Fruit fly (Drosophila melanogaster) whole organism, adult: ENCODE measurements around the gene CG33795.

ENCODE experiments used
- CG11617 ChIP-seq: fragments of 200-800 bp; sonication (Bioruptor generic); optimal IDR thresholded peaks from 2 replicates; lab custom pipeline; 2017; ENCODE audit warnings: mild to moderate bottlenecking, missing biosample characterization, missing genetic modification reagents, missing genetic modification characterization
- CG12768 ChIP-seq: fragments of 200-800 bp; sonication (Bioruptor generic); optimal IDR thresholded peaks from 2 replicates; lab custom pipeline; 2017; ENCODE audit warnings: missing biosample characterization, missing genetic modification characterization, mild to moderate bottlenecking, moderate library complexity, missing genetic modification reagents
- CG14711 ChIP-seq: fragments of 200-800 bp; sonication (Bioruptor generic); optimal IDR thresholded peaks from 2 replicates; lab custom pipeline; 2018; ENCODE audit warnings: missing biosample characterization, mild to moderate bottlenecking, missing genetic modification characterization, moderate library complexity
- CG1620 ChIP-seq: fragments of 200-800 bp; sonication (Bioruptor generic); optimal IDR thresholded peaks from 2 replicates; lab custom pipeline; 2016; ENCODE audit warnings: missing biosample characterization, missing genetic modification characterization
- CG33017 ChIP-seq: fragments of 200-800 bp; sonication (Bioruptor generic); optimal IDR thresholded peaks from 2 replicates; lab custom pipeline; 2018; ENCODE audit warnings: missing biosample characterization, mild to moderate bottlenecking, missing genetic modification characterization, moderate library complexity
- CG5204 ChIP-seq: fragments of 200-800 bp; sonication (Bioruptor generic); optimal IDR thresholded peaks from 2 replicates; lab custom pipeline; 2016; ENCODE audit warnings: missing biosample characterization, missing genetic modification characterization
- CG7045 ChIP-seq: fragments of 200-800 bp; sonication (Bioruptor generic); optimal IDR thresholded peaks from 2 replicates; lab custom pipeline; 2017; ENCODE audit warnings: missing biosample characterization, mild to moderate bottlenecking, missing genetic modification characterization
- CG7101 ChIP-seq: fragments of 200-800 bp; sonication (Bioruptor generic); optimal IDR thresholded peaks from 2 replicates; lab custom pipeline; 2018; ENCODE audit warnings: missing biosample characterization, mild to moderate bottlenecking, missing genetic modification characterization, moderate library complexity
- Clk ChIP-seq: fragments of 200-800 bp; sonication (Bioruptor generic); optimal IDR thresholded peaks from 2 replicates; lab custom pipeline; 2017; ENCODE audit warnings: missing biosample characterization, missing genetic modification characterization
- Crg-1 ChIP-seq: fragments of 200-800 bp; sonication (Bioruptor generic); optimal IDR thresholded peaks from 2 replicates; lab custom pipeline; 2016; ENCODE audit warnings: missing biosample characterization, missing genetic modification characterization
- Hr96 ChIP-seq: fragments of 200-800 bp; sonication (Bioruptor generic); optimal IDR thresholded peaks from 2 replicates; lab custom pipeline; 2016; ENCODE audit warnings: missing biosample characterization, missing genetic modification characterization
- Mnt ChIP-seq: fragments of 200-800 bp; sonication (Bioruptor generic); optimal IDR thresholded peaks from 2 replicates; lab custom pipeline; 2016; ENCODE audit warnings: missing biosample characterization, mild to moderate bottlenecking, missing genetic modification characterization
- bab1 ChIP-seq: fragments of 200-800 bp; sonication (Bioruptor generic); optimal IDR thresholded peaks from 3 replicates; lab custom pipeline; 2019; ENCODE audit warnings: missing biosample characterization, mild to moderate bottlenecking, missing genetic modification characterization, moderate library complexity
- cic ChIP-seq: fragments of 200-800 bp; sonication (Bioruptor generic); optimal IDR thresholded peaks from 2 replicates; lab custom pipeline; 2017; ENCODE audit warnings: missing biosample characterization, mild to moderate bottlenecking, missing genetic modification characterization, moderate library complexity
- cnc ChIP-seq, 2 experiments: fragments of >200 bp; optimal IDR thresholded peaks; 2 replicates each; lab custom pipeline; 2017
- kay ChIP-seq: fragments of 200-800 bp; sonication (Bioruptor generic); peaks from one replicate; lab custom pipeline; 2016; ENCODE audit warnings: missing biosample characterization, missing genetic modification characterization, borderline replicate concordance
- ovo ChIP-seq: fragments of 200-800 bp; sonication (Bioruptor generic); optimal IDR thresholded peaks from 2 replicates; lab custom pipeline; 2016; ENCODE audit warnings: missing biosample characterization, missing genetic modification characterization
- pad ChIP-seq: fragments of 200-800 bp; sonication (Bioruptor generic); optimal IDR thresholded peaks from 3 replicates; lab custom pipeline; 2017; ENCODE audit warnings: missing biosample characterization, missing genetic modification characterization, mild to moderate bottlenecking, moderate library complexity, missing genetic modification reagents
- tj ChIP-seq: fragments of 200-800 bp; sonication (Bioruptor generic); optimal IDR thresholded peaks from 3 replicates; lab custom pipeline; 2017; ENCODE audit warnings: missing biosample characterization, mild to moderate bottlenecking, missing genetic modification characterization, moderate library complexity
- toe ChIP-seq: fragments of 200-800 bp; sonication (Bioruptor generic); optimal IDR thresholded peaks from 2 replicates; lab custom pipeline; 2016; ENCODE audit warnings: missing biosample characterization, missing genetic modification characterization

CG33795 gene

dm6 chr3L:16153089-16153488, 18.1 kb downstream of the CG33795 start:
- peak; percentile 1 for TF ChIP-seq Hr96 (GFP tag; lab: Kevin White, UChicago)
- peak; percentile 68 for TF ChIP-seq tj (GFP tag; lab: Kevin White, UChicago)
- TF ChIP-seq Clk (GFP tag; lab: Kevin White, UChicago) = no peak

- no peak for TF ChIP-seq cnc (optimal IDR thresholded peaks at IDR 0.05; lab: Kevin White, UChicago)
- TF ChIP-seq CG11617 = no peak
- TF ChIP-seq toe (GFP tag; lab: Kevin White, UChicago) = no peak
These were observed 19.4 kb downstream of the CG33795 start for dm6 chr3L:16151742-16152141.

DNA sequence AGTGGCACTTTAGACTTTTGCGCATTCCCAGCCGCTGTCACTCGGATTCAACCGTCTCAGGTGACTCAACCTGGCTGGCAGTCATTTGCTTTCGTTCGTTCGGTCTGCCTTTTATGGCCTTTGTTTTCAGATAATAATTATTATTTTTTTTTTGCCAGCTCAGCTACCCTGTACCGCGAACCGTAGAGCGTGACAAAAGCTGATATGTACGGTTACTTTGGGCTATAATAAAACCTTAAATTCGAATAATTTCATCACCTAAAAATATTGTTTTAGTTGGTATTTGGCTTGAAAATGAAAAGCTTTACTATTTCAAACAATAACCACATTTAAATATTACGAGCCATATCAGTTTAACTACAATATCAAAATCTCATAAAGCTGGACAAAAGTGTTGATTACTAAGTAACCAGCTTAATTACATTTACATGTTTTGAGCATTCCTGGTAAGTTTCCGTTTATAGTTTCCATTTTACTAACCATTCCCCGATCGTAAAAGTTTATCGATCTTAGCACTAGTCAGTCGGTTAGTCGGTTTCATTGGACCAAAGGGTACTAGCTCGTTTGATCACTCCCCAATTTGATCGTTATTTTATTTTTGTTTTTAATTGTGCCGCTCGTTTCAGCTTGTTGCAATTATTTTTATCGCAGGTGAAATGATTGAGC, 20.2 kb downstream of the CG33795 start:
- TF ChIP-seq CG7045 (no peak), toe (GFP tag; lab: Kevin White, UChicago) (peak; percentile 35), cnc (optimal IDR thresholded peaks at IDR 0.05; lab: Kevin White, UChicago) (no peak), Hr96 (GFP tag; lab: Kevin White, UChicago) (peak; percentile 0), CG12768 (GFP tag; lab: Kevin White, UChicago) (peak; percentile 16), pad (GFP tag; lab: Kevin White, UChicago) (no peak), Clk (GFP tag; lab: Kevin White, UChicago) (no peak), tj (GFP tag; lab: Kevin White, UChicago) (peak; percentile 73), CG33017 (no peak), kay (GFP tag; lab: Kevin White, UChicago) (peak; percentile 98), CG11617 (no peak), Mnt (no peak), cic (GFP tag; lab: Kevin White, UChicago) (no peak), CG5204 (GFP tag; lab: Kevin White, UChicago) (peak; percentile 16), CG1620 (GFP tag; lab: Kevin White, UChicago) (no peak), bab1 (no peak), Crg-1 (GFP tag; lab: Kevin White, UChicago) (no peak), CG14711 (tag; lab: Kevin White, UChicago) (no peak), ovo (GFP tag; lab: Kevin White, UChicago) (no peak), CG7101 (no peak)

- TF ChIP-seq pad (GFP tag; lab: Kevin White, UChicago) (no peak), Crg-1 (GFP tag; lab: Kevin White, UChicago) (no peak), Mnt (no peak), CG14711 (tag; lab: Kevin White, UChicago) (no peak), CG5204 (GFP tag; lab: Kevin White, UChicago) (no peak), CG1620 (GFP tag; lab: Kevin White, UChicago) (no peak), cic (GFP tag; lab: Kevin White, UChicago) (peak; percentile 42), cnc (optimal IDR thresholded peaks at IDR 0.05; lab: Kevin White, UChicago) (peak in 1 of 2 experiments; percentile 6), tj (GFP tag; lab: Kevin White, UChicago) (no peak), kay (GFP tag; lab: Kevin White, UChicago) (peak; percentile 85), toe (GFP tag; lab: Kevin White, UChicago) (peak; percentile 21)
These were observed 21.0 kb downstream of the CG33795 start for dm6 chr3L:16150161-16150538.

DNA sequence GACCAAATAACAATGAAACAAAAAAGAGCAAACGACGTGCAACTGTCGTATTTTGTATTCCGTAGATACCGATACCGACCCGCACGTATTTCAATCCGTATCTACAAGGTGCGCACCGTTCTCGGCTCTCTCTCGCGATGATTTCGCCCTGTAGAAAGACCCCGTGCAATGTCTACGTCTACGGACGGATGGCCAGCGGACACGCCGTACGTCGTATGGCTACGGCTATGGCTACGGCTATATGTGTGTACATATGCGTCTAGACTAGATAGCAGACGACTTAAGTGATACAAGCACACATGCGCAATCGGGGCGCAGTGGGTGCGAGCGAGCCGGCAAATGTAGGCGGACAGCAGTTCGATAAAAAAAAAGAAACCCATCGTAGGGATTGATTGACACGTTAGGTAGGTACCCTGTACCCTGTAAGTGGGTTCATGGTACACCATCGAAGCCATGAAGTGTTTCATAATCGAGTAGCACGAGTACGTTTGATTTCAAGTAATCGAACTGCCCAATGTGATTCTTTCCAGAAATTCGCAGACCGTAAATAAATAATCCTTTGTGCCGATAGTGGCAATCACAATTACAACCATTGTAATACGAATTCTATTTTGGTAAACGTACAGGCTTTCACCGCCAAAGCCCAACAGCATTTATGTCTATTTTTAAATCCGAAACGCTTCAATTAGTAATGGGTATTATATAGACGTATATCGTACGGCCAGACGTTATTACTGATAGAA, 21.6 kb downstream of the CG33795 start:
- peak; percentile 46 for TF ChIP-seq CG7101
- peak; percentile 25 for TF ChIP-seq CG7045
- peak; percentile 51 for TF ChIP-seq CG11617
- peak; percentile 9 for TF ChIP-seq kay (GFP tag; lab: Kevin White, UChicago)
- no peak for TF ChIP-seq cnc (optimal IDR thresholded peaks at IDR 0.05; lab: Kevin White, UChicago)
- peak; percentile 85 for TF ChIP-seq Mnt
- no peak for TF ChIP-seq CG1620 (GFP tag; lab: Kevin White, UChicago)
- no peak for TF ChIP-seq Clk (GFP tag; lab: Kevin White, UChicago)
- no peak for TF ChIP-seq CG14711 (tag; lab: Kevin White, UChicago)
- peak; percentile 13 for TF ChIP-seq tj (GFP tag; lab: Kevin White, UChicago)
- TF ChIP-seq CG33017 = peak; percentile 59
- peak; percentile 45 for TF ChIP-seq Hr96 (GFP tag; lab: Kevin White, UChicago)
- TF ChIP-seq ovo (GFP tag; lab: Kevin White, UChicago) = peak; percentile 11
- TF ChIP-seq cic (GFP tag; lab: Kevin White, UChicago) = peak; percentile 83
- TF ChIP-seq toe (GFP tag; lab: Kevin White, UChicago) = no peak
- TF ChIP-seq pad (GFP tag; lab: Kevin White, UChicago) = peak; percentile 6
- TF ChIP-seq CG12768 (GFP tag; lab: Kevin White, UChicago) = peak; percentile 88
- no peak for TF ChIP-seq bab1
- no peak for TF ChIP-seq Crg-1 (GFP tag; lab: Kevin White, UChicago)
- peak; percentile 50 for TF ChIP-seq CG5204 (GFP tag; lab: Kevin White, UChicago)

dm6 chr3L:16147819-16148236, 23.4 kb downstream of the CG33795 start:
- TF ChIP-seq CG14711 (tag; lab: Kevin White, UChicago) = no peak
- no peak for TF ChIP-seq Hr96 (GFP tag; lab: Kevin White, UChicago)
- peak; percentile 37 for TF ChIP-seq Clk (GFP tag; lab: Kevin White, UChicago)
- no peak for TF ChIP-seq Crg-1 (GFP tag; lab: Kevin White, UChicago)
- TF ChIP-seq CG11617 = peak; percentile 26
- TF ChIP-seq CG7045 = peak; percentile 37
- TF ChIP-seq CG1620 (GFP tag; lab: Kevin White, UChicago) = no peak
- no peak for TF ChIP-seq CG5204 (GFP tag; lab: Kevin White, UChicago)
- TF ChIP-seq tj (GFP tag; lab: Kevin White, UChicago) = peak; percentile 43
- peak; percentile 7 for TF ChIP-seq pad (GFP tag; lab: Kevin White, UChicago)
